Worm (Caenorhabditis elegans): ENCODE measurements around the gene enri-2.

Gene enri-2

DNA sequence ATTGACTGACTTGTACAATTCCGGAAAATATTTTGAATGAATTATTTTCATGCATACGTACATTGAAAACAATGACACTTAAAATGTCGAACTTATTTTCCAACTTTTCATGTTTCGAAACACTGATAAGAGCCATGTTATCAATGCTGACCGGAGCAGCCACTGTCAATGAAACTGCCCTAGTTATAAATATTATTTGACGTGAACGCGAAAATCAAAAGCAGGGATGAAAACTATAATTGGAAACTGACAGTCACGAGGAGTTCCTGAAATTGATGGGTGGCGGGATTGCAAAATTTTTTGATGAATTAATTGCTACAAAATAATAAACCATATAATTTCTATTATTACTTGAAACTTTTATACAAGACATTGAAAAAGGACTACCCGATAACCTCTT is 6.2 kb upstream of the enri-2 start:
- TF ChIP-seq attf-4 (tag; optimal IDR thresholded peaks at IDR 0.05) (no peak), nhr-102 (tag; optimal IDR thresholded peaks at IDR 0.05) (peak; percentile 21), hlh-11 (tag; optimal IDR thresholded peaks at IDR 0.05) (peak; percentile 82), Y105C5A.15 (GFP tag; IDR thresholded peaks at IDR 0.05) (no peak), nhr-28 (tag; optimal IDR thresholded peaks at IDR 0.05) (peak; percentile 49), tra-1 (GFP tag; IDR thresholded peaks at IDR 0.05) (peak; percentile 75), R02D3.7 (tag; optimal IDR thresholded peaks at IDR 0.05) (no peak), dve-1 (tag; optimal IDR thresholded peaks at IDR 0.05; ENCODE audit: insufficient read depth) (peak; percentile 74), unc-62 (GFP tag; optimal IDR thresholded peaks at IDR 0.05 in 1 of 2) (peak in 1 of 2 experiments; percentile 98), unc-62 (tag; optimal IDR thresholded peaks at IDR 0.05) (no peak), hlh-30 (tag; optimal IDR thresholded peaks at IDR 0.05; ENCODE audit: insufficient read depth) (peak; percentile 44), nhr-48 (tag; optimal IDR thresholded peaks at IDR 0.05) (peak; percentile 39), php-3 (GFP tag; IDR thresholded peaks at IDR 0.05) (peak; percentile 80), pqm-1 (tag; optimal IDR thresholded peaks at IDR 0.05) (peak; percentile 73), vab-7 (GFP tag; IDR thresholded peaks at IDR 0.05) (no peak), hmg-1.1 (GFP tag; IDR thresholded peaks at IDR 0.05) (no peak), T20F7.1 (GFP tag; optimal IDR thresholded peaks at IDR 0.05) (no peak), daf-16 (GFP tag; optimal IDR thresholded peaks at IDR 0.05) (peak in 1 of 2 experiments; percentile 19), daf-16 (tag; optimal IDR thresholded peaks at IDR 0.05) (peak; percentile 97), lin-1 (GFP tag; IDR thresholded peaks at IDR 0.05) (peak; percentile 68; the same call in 1 of the 2 replicates), dmd-6 (GFP tag; IDR thresholded peaks at IDR 0.05) (peak; percentile 91), nhr-76 (tag; optimal IDR thresholded peaks at IDR 0.05) (no peak)

DNA sequence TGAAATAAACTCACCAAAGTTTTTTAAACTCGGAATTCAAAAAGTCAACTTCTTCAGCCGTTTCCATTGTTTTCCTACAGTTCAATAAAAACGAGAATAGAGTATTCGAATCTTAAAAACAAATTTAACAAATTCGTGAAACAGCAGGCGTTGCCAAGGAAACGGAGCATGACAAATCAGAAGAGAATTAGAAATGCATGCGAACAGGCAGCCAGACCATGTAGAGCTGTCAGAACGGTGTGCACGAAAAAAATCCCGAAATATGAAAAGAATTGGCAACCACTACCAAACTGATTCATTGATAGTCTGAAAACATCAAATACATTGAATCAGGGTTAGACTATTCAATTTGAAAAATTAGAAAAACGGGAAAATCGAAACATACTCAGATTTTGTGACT is 3.7 kb upstream of the enri-2 start, which contains the start of gene fbxa-81:
fbxa-81 (minus strand) TSS at position 101 of the 400 bp plus-strand sequence.
- TF ChIP-seq Y48G9A.11 (GFP tag; IDR thresholded peaks at IDR 0.05) = no peak
- no peak for TF ChIP-seq lsy-2 (tag; optimal IDR thresholded peaks at IDR 0.05)
- no peak for TF ChIP-seq aha-1 (tag)
- no peak for TF ChIP-seq lin-38 (GFP tag; IDR thresholded peaks at IDR 0.05)
- no peak for TF ChIP-seq Y75B8A.6 (GFP tag; IDR thresholded peaks at IDR 0.05)

DNA sequence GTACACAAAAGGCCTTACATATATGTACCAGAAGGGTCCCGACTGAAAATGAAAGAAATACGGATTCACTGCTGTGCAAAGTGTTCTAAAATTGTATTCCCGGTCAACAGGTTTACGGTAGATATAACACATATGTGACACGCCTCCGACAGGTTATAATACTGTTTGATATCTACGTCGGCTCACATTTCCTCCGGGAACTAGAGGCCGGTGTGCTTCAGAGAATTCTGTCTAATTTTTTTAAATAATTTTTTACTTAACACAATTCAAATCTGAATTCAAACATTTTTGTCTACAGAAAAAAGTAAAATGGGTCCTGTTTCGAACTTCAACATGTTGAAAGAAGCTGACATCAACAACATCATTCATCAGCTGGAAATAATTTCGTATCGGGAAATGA is 2.4 kb upstream of the enri-2 start, which contains the start of gene T24C2.3:
T24C2.3 (plus strand) TSS at position 301 of the 400 bp plus-strand sequence.
- TF ChIP-seq F37D6.2 (tag; optimal IDR thresholded peaks at IDR 0.05) (no peak), zip-2 (tag; optimal IDR thresholded peaks at IDR 0.05) (no peak), nhr-76 (tag; optimal IDR thresholded peaks at IDR 0.05) (no peak), ceh-28 (tag; optimal IDR thresholded peaks at IDR 0.05) (no peak), daf-12 (tag; optimal IDR thresholded peaks at IDR 0.05) (no peak), rbr-2 (tag; optimal IDR thresholded peaks at IDR 0.05) (no peak), nhr-102 (tag; optimal IDR thresholded peaks at IDR 0.05) (no peak)

DNA sequence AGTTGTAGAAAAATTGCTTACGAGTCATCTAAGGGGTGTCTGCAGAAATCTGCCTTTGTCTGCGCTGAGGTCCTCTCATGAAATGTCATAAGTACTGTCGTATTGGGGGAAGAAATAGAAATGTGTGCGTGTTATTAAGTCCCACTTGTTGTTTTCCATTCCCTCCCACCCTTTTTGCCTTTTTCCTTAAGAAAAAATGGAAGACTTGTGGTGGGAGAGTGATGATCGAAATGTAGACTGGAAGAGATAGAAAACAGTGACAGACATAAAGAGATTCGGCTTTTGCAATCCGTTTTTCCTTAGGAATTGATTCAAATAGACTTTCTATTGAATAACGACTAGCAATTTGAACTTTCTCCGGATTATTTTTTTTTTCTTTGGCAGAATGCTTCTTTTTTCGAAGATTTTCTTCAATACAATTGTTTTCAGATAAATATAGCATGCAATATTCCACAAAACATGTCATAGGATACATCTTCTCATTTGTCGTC is 4.1 kb downstream of the enri-2 start, which contains the start of gene ram-5:
ram-5 (plus strand) TSS at position 441 of the 491 bp plus-strand sequence.
- TF ChIP-seq lin-38 (GFP tag; IDR thresholded peaks at IDR 0.05) = no peak
- TF ChIP-seq snpc-1.2 (GFP tag; IDR thresholded peaks at IDR 0.05) = no peak
- TF ChIP-seq nhr-48 (tag; optimal IDR thresholded peaks at IDR 0.05) = no peak
- peak; percentile 95 for TF ChIP-seq aha-1 (tag)
- no peak for TF ChIP-seq Y48G9A.11 (GFP tag; IDR thresholded peaks at IDR 0.05)

DNA sequence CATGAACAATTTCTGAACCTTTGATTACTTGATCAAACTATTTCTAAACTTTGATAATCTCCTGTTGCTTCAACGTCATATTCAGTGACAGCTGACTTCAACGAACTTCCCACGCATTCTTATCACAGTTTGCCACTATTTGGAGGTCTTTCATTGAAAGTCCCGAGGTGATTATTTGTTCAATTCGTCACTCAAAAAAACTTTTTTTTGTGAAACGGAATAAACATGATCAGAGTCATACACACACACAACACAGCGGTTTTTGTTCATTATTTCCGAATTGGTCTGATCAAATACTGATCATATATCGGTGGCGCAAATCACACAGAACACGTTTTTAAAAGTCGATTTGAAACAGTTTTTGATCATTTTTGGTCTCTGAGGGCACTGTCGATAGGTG is 10.8 kb downstream of the enri-2 start:
- TF ChIP-seq tra-1 (GFP tag; IDR thresholded peaks at IDR 0.05) (no peak), aha-1 (tag) (peak; percentile 65), nhr-28 (tag; optimal IDR thresholded peaks at IDR 0.05) (peak; percentile 24), dmd-6 (GFP tag; IDR thresholded peaks at IDR 0.05) (peak; percentile 33; the same call in 1 of the 2 replicates), hlh-30 (tag; optimal IDR thresholded peaks at IDR 0.05; ENCODE audit: insufficient read depth) (peak; percentile 78), mxl-3 (GFP tag; optimal IDR thresholded peaks at IDR 0.05) (no peak)

Data from whole organism, L4 larva.